Worm (Caenorhabditis elegans): Measurements from ENCODE around the gene spp-22.

Gene spp-22

DNA sequence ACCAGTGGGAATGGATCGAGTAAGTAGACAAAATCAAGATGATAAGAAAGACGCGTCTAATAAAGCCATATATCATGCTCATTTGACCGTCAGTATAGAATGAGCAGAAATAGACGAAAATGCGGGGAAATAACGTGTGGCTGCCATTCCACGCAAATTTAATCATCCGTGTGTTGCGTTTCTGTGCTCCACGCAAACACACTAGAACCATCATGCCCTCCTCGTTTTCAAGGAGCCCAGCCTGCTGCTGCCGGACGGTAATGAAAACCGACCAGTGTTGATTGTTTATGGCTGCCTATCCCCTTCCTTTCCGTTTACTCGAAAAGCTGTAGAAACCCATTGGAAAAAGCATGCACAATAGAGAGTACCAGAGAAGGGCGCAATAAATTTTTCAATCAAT is 8.7 kb downstream of the spp-22 start:
- TF ChIP-seq flt-1 (GFP tag; IDR thresholded peaks at IDR 0.05), result no peak
- no peak for TF ChIP-seq klf-2 (GFP tag; conservative IDR thresholded peaks at IDR 0.05)
- TF ChIP-seq cog-1 (tag; optimal IDR thresholded peaks at IDR 0.05), result no peak
- no peak for TF ChIP-seq med-1 (GFP tag; optimal IDR thresholded peaks at IDR 0.05; ENCODE audit: insufficient read depth)
- no peak for TF ChIP-seq ref-1 (GFP tag; conservative IDR thresholded peaks at IDR 0.05)
- no peak for TF ChIP-seq tab-1 (GFP tag; IDR thresholded peaks at IDR 0.05)
- no peak for TF ChIP-seq ztf-29 (GFP tag; IDR thresholded peaks at IDR 0.05)
- no peak for TF ChIP-seq ztf-23 (GFP tag; IDR thresholded peaks at IDR 0.05)

ce11 chrX:7222383-7222782 is 10.9 kb downstream of the spp-22 start:
- TF ChIP-seq ref-1 (GFP tag; conservative IDR thresholded peaks at IDR 0.05) (no peak), T22C8.4 (GFP tag; IDR thresholded peaks at IDR 0.05) (0 out of 2 replicates have a peak, but pooled peaks have one; percentile 11), ztf-29 (GFP tag; IDR thresholded peaks at IDR 0.05) (no peak)

DNA sequence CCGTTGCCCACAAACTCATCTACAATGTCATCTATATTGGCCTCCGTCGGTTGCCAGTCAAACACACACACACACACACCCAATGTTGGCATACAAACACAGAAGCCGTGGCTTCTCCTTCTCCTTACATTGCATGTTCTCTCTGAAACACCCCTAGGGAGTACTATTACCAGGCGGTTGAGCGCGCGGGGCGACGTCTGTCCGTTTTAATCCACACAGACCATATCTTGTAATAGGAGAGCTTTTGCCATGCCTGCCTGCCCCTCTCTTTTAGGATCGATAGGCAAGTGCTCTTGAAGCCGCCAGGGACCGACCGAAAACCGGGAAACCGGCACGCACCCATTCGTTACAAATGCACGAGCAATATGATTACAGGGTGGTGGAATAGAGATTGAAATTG is 13.0 kb downstream of the spp-22 start:
- TF ChIP-seq flt-1 (GFP tag; IDR thresholded peaks at IDR 0.05) (peak; percentile 56), tab-1 (GFP tag; IDR thresholded peaks at IDR 0.05) (no peak), ztf-23 (GFP tag; IDR thresholded peaks at IDR 0.05) (no peak), T22C8.4 (GFP tag; IDR thresholded peaks at IDR 0.05) (no peak)

DNA sequence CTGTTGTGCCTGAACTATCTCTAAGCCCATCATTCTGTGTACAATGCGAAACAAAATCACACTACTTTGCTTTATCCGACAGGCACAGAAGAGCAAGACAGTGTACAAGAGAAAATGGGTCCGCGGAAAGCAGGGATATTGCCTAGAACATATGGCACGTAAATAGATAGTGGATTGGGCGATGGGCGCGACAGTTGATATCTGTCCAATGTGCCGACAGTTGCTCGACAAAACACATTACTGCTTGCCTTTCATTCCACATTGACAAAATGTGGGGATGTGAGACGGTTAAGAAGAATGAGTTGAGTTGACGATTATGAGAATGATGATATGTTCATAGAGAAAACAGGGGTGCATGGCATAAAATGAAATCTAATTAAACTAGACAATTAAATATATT is 13.5 kb downstream of the spp-22 start:
- no peak for TF ChIP-seq tab-1 (GFP tag; IDR thresholded peaks at IDR 0.05)
- no peak for TF ChIP-seq ztf-29 (GFP tag; IDR thresholded peaks at IDR 0.05)
- TF ChIP-seq T22C8.4 (GFP tag; IDR thresholded peaks at IDR 0.05), result no peak
- no peak for TF ChIP-seq klf-2 (GFP tag; conservative IDR thresholded peaks at IDR 0.05)
- no peak for TF ChIP-seq ref-1 (GFP tag; conservative IDR thresholded peaks at IDR 0.05)
- TF ChIP-seq cog-1 (tag; optimal IDR thresholded peaks at IDR 0.05), result no peak
- no peak for TF ChIP-seq flt-1 (GFP tag; IDR thresholded peaks at IDR 0.05)
- no peak for TF ChIP-seq ztf-23 (GFP tag; IDR thresholded peaks at IDR 0.05)
- no peak for TF ChIP-seq med-1 (GFP tag; optimal IDR thresholded peaks at IDR 0.05; ENCODE audit: insufficient read depth)

ce11 chrX:7229357-7229756 is 17.9 kb downstream of the spp-22 start:
- TF ChIP-seq med-1 (GFP tag; optimal IDR thresholded peaks at IDR 0.05; ENCODE audit: insufficient read depth) (no peak), klf-2 (GFP tag; conservative IDR thresholded peaks at IDR 0.05) (no peak), T22C8.4 (GFP tag; IDR thresholded peaks at IDR 0.05) (no peak), ztf-23 (GFP tag; IDR thresholded peaks at IDR 0.05) (no peak), flt-1 (GFP tag; IDR thresholded peaks at IDR 0.05) (no peak), cog-1 (tag; optimal IDR thresholded peaks at IDR 0.05) (no peak), ref-1 (GFP tag; conservative IDR thresholded peaks at IDR 0.05) (no peak), ztf-29 (GFP tag; IDR thresholded peaks at IDR 0.05) (no peak), tab-1 (GFP tag; IDR thresholded peaks at IDR 0.05) (no peak)

DNA sequence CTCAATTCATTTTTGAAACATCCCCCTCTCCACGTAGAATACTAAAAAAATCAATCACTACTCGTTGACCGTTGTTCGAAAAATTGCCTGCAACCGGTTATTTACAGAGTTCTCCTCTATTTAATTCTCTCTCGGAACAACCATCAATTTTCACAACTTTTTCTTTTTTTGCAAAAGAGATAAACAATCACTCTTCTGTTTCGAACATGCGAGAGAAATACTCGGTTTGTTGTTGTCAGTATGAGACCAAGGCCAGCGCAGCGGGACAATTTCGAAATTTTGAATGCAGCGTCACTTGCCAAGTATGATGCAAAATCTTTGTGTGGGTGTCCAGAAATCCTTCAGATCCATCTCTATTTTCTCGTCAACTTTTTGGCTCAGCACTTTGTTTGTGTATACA is 18.8 kb downstream of the spp-22 start:
- TF ChIP-seq cog-1 (tag; optimal IDR thresholded peaks at IDR 0.05), result no peak
- TF ChIP-seq T22C8.4 (GFP tag; IDR thresholded peaks at IDR 0.05), result no peak
- no peak for TF ChIP-seq ztf-23 (GFP tag; IDR thresholded peaks at IDR 0.05)
- no peak for TF ChIP-seq med-1 (GFP tag; optimal IDR thresholded peaks at IDR 0.05; ENCODE audit: insufficient read depth)
- TF ChIP-seq flt-1 (GFP tag; IDR thresholded peaks at IDR 0.05), result no peak
- TF ChIP-seq ref-1 (GFP tag; conservative IDR thresholded peaks at IDR 0.05), result no peak
- TF ChIP-seq tab-1 (GFP tag; IDR thresholded peaks at IDR 0.05), result no peak
- TF ChIP-seq klf-2 (GFP tag; conservative IDR thresholded peaks at IDR 0.05), result no peak
- no peak for TF ChIP-seq ztf-29 (GFP tag; IDR thresholded peaks at IDR 0.05)

DNA sequence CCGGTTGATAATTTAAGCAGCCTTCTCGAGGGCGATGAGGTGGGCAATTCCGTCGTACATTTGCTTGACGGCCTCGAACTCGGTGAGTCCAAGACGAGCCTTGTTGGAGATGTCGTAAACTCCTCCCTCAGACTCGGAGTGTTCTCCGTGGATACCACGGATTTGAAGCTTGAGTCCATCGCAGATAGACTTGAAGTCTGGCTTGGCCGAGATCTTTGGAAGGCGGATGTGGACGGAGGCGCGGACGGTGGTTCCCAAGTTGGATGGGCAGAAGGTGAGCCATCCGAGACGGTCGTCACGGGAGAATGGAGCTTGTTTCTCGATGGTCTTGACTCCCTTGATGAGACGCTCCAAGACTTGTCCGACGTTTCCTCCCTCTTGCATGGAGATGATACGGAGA is 19.4 kb downstream of the spp-22 start:
- TF ChIP-seq flt-1 (GFP tag; IDR thresholded peaks at IDR 0.05), result 0 out of 2 replicates have a peak, but pooled peaks have one; percentile 23
- no peak for TF ChIP-seq tab-1 (GFP tag; IDR thresholded peaks at IDR 0.05)

DNA sequence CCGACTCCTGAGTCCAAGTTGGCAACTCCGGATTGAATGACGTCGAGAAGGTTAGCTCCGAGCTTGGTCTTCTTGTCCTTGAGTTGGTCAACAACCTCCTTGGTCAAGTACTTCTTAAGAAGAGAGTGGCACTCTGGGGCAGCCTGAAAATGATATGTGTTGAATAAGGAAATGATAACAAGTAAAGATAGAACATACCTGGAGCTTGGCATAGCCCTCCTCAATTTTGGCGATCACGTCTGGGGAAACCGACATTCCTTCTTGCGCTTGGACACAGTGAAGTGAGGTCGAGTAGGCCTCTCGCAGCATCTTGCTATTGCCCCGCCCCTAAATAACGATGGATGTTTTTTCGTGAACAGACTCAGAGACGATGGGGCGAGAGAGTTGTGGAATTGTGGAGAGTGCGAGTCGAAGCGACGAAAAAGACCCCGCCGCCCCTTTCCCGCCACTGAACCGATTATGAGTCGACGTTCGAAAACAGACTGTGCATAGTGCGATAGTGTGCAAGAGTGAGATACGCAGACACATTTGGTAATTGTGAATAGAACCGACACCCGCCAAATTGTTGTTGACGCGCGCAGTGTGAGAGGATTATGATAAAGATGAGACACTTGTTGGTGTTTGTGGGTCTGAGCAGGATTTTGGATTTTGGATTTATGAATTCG is 20.8 kb downstream of the spp-22 start:
- TF ChIP-seq flt-1 (GFP tag; IDR thresholded peaks at IDR 0.05) (no peak), cog-1 (tag; optimal IDR thresholded peaks at IDR 0.05) (peak; percentile 86)

DNA sequence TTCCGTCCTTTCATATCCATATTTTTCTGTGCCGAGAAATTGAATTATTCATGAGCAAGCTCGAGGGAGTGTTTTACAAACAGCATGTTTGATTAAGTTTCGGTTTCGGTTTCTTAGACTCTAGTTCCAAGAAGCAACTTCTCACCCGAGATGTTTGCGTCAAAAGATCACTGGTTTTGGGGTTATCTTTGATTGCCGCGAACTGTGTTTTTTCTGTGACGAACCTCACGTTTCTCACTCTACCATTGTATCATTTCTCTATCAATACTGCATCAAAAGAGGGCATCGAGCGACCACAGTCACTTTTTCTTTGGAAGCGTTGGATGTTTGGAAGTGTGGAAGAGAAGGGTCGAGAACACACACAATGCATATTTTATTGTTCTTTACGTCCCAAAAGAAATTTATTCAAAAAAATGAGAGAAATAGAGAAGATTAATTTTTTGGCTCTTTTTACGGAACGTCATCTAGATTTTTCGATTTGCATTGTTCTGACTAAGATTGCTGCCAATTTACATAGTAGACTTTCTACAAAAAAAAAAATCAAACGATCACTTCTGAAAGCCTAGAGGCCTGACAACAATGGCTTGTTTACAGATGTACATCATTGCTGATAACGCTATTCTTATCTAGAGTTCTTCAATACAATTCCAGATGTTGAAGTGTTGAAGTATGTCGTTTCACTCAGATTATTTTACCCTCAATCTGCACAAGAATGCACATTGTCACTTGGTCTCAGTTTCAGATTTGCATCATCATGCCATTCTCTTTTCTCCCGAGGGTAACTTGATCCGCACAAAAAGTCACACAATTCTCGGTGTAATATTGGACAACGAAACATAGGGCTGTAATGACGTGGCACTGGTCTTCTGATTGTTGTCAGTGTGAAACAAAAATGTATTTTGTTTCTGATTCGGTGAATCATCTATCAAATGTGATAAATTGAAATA is 21.9 kb downstream of the spp-22 start:
- TF ChIP-seq tab-1 (GFP tag; IDR thresholded peaks at IDR 0.05) (no peak), ref-1 (GFP tag; conservative IDR thresholded peaks at IDR 0.05) (no peak), T22C8.4 (GFP tag; IDR thresholded peaks at IDR 0.05) (no peak), klf-2 (GFP tag; conservative IDR thresholded peaks at IDR 0.05) (no peak), ztf-23 (GFP tag; IDR thresholded peaks at IDR 0.05) (no peak), cog-1 (tag; optimal IDR thresholded peaks at IDR 0.05) (no peak), flt-1 (GFP tag; IDR thresholded peaks at IDR 0.05) (no peak), med-1 (GFP tag; optimal IDR thresholded peaks at IDR 0.05; ENCODE audit: insufficient read depth) (no peak), ztf-29 (GFP tag; IDR thresholded peaks at IDR 0.05) (no peak)

ce11 chrX:7234074-7234453 is 22.6 kb downstream of the spp-22 start:
- TF ChIP-seq tab-1 (GFP tag; IDR thresholded peaks at IDR 0.05), result no peak
- no peak for TF ChIP-seq klf-2 (GFP tag; conservative IDR thresholded peaks at IDR 0.05)
- no peak for TF ChIP-seq ref-1 (GFP tag; conservative IDR thresholded peaks at IDR 0.05)
- TF ChIP-seq ztf-23 (GFP tag; IDR thresholded peaks at IDR 0.05), result no peak
- no peak for TF ChIP-seq med-1 (GFP tag; optimal IDR thresholded peaks at IDR 0.05; ENCODE audit: insufficient read depth)
- TF ChIP-seq flt-1 (GFP tag; IDR thresholded peaks at IDR 0.05), result no peak
- TF ChIP-seq T22C8.4 (GFP tag; IDR thresholded peaks at IDR 0.05), result no peak

Data from whole organism, midembryonic.